Fruit fly (Drosophila melanogaster) S2 (cell line): ENCODE data around the gene Gcna.

ENCODE experiments used
- CG8478 ChIP-seq: fragments of >200 bp; optimal IDR thresholded peaks from 2 replicates; lab custom pipeline; 2018
- CTCF ChIP-seq, 2 experiments: fragments of >200 bp; optimal IDR thresholded peaks; 2 replicates each; lab custom pipeline; 2018

DNA sequence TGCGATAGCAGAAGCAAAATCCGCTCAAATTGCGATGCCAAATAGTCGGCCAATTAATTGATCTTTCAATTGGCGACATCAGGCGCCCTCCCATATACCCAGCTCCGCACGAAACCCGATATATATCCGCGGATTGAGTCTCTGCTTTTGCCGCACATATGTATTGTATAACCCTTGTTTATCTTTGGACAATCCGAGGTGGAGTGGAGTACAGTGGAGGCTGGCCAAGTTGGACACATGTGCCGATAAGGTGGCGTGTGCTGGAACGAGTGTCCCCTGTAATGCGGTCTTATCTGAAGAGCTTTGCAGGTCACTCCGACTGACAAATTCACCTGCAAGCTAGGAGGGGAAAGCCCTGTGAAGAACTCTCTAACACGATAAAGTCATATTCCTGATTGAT is 43.9 kb upstream of the Gcna start:
- TF ChIP-seq CTCF (optimal IDR thresholded peaks at IDR 0.05; lab: Kevin White, UChicago) (no peak), CG8478 (no peak)
